Fruit fly (Drosophila melanogaster) whole organism, embryonic: ENCODE measurements around the gene ATPsynB.

ENCODE experiments used
- CG12219 ChIP-seq: fragments of 200-800 bp; sonication (Bioruptor generic); optimal IDR thresholded peaks from 3 replicates; lab custom pipeline; 2018; ENCODE audit warnings: missing biosample characterization, mild to moderate bottlenecking, missing genetic modification characterization
- CG3838 ChIP-seq: fragments of 200-800 bp; sonication (Bioruptor generic); optimal IDR thresholded peaks from 3 replicates; lab custom pipeline; 2016; ENCODE audit warnings: missing biosample characterization, missing genetic modification characterization
- Dad ChIP-seq: fragments of 200-800 bp; sonication (Bioruptor generic); optimal IDR thresholded peaks from 3 replicates; lab custom pipeline; 2016; ENCODE audit warnings: missing biosample characterization, missing genetic modification characterization
- Eip74EF ChIP-seq, 2 experiments: fragments of 200-800 bp in 1 of 2; fragments of >200 bp in 1 of 2; sonication (Bioruptor generic) in 1 of 2; optimal IDR thresholded peaks; 2 replicates each; lab custom pipeline; 2017 to 2019; ENCODE audit warnings: missing biosample characterization in 2 of 2, missing genetic modification characterization in 2 of 2, mild to moderate bottlenecking in 1 of 2, moderate library complexity in 1 of 2
- Taf1 ChIP-seq: fragments of 200-800 bp; sonication (Bioruptor generic); IDR thresholded peaks from 2 replicates; pipeline ENCODE4 v1.3.6; 2022; ENCODE audit warnings: missing biosample characterization, missing genetic modification characterization
- mld ChIP-seq: fragments of 200-800 bp; sonication (Bioruptor generic); IDR thresholded peaks from 3 replicates; pipeline ENCODE4 v1.3.6; 2022; ENCODE audit warnings: missing biosample characterization, missing genetic modification characterization; ENCODE audit not compliant: partially characterized antibody
- repo ChIP-seq: fragments of 200-800 bp; sonication (Bioruptor generic); optimal IDR thresholded peaks from 2 replicates; lab custom pipeline; 2016; ENCODE audit warnings: missing biosample characterization, missing genetic modification characterization

- no peak for TF ChIP-seq mld
- TF ChIP-seq CG12219 (GFP tag; lab: Kevin White, UChicago), result no peak
- TF ChIP-seq Dad (GFP tag; lab: Kevin White, UChicago), result no peak
- no peak for TF ChIP-seq repo (GFP tag; lab: Kevin White, UChicago)
- TF ChIP-seq CG3838 (GFP tag; lab: Kevin White, UChicago), result no peak
- TF ChIP-seq Eip74EF (GFP tag; optimal IDR thresholded peaks at IDR 0.05; lab: Kevin White, UChicago), result no peak
- no peak for TF ChIP-seq Taf1 (GFP tag; lab: Robert Waterston, UW)
Measured at dm6 chr3L:9714537-9715144, 15.2 kb upstream of the ATPsynB start.
